Fruit fly (Drosophila melanogaster) S2 (cell line): Measurements from ENCODE around the gene Inx5.

Source experiments
- CG8478 ChIP-seq: fragments of >200 bp; optimal IDR thresholded peaks from 2 replicates; lab custom pipeline; 2018
- CTCF ChIP-seq, 2 experiments: fragments of >200 bp; optimal IDR thresholded peaks; 2 replicates each; lab custom pipeline; 2018

- TF ChIP-seq CTCF (optimal IDR thresholded peaks at IDR 0.05; lab: Kevin White, UChicago) (no peak), CG8478 (lab: Kevin White, UChicago) (no peak)
Measured at dm6 chrX:19166152-19166935, 4.3 kb downstream of the Inx5 start.
